Worm (Caenorhabditis elegans) whole organism, L1 larva: ENCODE data around the gene vps-22.
"Not testable (repeated sequence)": the region's sequence is repeated elsewhere in the genome, so short reads cannot be mapped to it uniquely, and the experiment has no call there.

Experiments
- ama-1 ChIP-seq: fragments of 150-350 bp; optimal IDR thresholded peaks from 2 replicates; lab custom pipeline; 2014
- ces-1 ChIP-seq: fragments of 150-350 bp; optimal IDR thresholded peaks from 2 replicates; lab custom pipeline; 2014; ENCODE audit warnings: missing biosample characterization, missing genetic modification reagents, missing genetic modification characterization
- elt-3 ChIP-seq, 6 experiments: fragments of 150-350 bp in 1 of 6; sonication (generic microtip); optimal IDR thresholded peaks; 2 replicates each; lab custom pipeline; 2017 to 2018; ENCODE audit warnings: missing biosample characterization in 6 of 6, missing genetic modification characterization in 6 of 6, inconsistent platforms in 1 of 6
- lin-15B ChIP-seq: fragments of 150-350 bp; sonication (generic microtip); optimal IDR thresholded peaks from 3 replicates; lab custom pipeline; 2014; ENCODE audit warnings: missing biosample characterization, missing genetic modification characterization
- pqm-1 ChIP-seq: sonication (generic microtip); optimal IDR thresholded peaks from 3 replicates; lab custom pipeline; 2017; ENCODE audit warnings: missing biosample characterization, missing genetic modification characterization
- skn-1 ChIP-seq: fragments of 150-350 bp; optimal IDR thresholded peaks from 2 replicates; lab custom pipeline; 2014; ENCODE audit warnings: missing biosample characterization, missing genetic modification characterization
- unc-62 ChIP-seq: fragments of 150-350 bp; optimal IDR thresholded peaks from 2 replicates; lab custom pipeline; 2014; ENCODE audit warnings: missing biosample characterization, missing genetic modification reagents, missing genetic modification characterization
- zag-1 ChIP-seq: fragments of 150-350 bp; optimal IDR thresholded peaks from 2 replicates; lab custom pipeline; 2014; ENCODE audit warnings: missing biosample characterization, missing genetic modification characterization
- ztf-11 ChIP-seq, 2 experiments: sonication (generic microtip); optimal IDR thresholded peaks; 2 replicates each; lab custom pipeline; 2016 to 2017; ENCODE audit warnings: missing genetic modification characterization in 2 of 2, missing biosample characterization in 1 of 2, missing compliant biosample characterization in 1 of 2

ce11 chrIII:4980367-4980766 is 18.1 kb upstream of the vps-22 start, which contains the start of gene C27F2.6:
- not testable (repeated sequence) for TF ChIP-seq zag-1 (tag; lab: Kevin White, UChicago); lin-15B (tag; lab: Kevin White, UChicago); pqm-1 (tag; lab: Kevin White, UChicago); ama-1; skn-1 (tag; lab: Kevin White, UChicago); ztf-11 (tag; optimal IDR thresholded peaks at IDR 0.05; lab: Kevin White, UChicago); ces-1 (GFP tag; lab: Kevin White, UChicago); elt-3 (tag; optimal IDR thresholded peaks at IDR 0.05; lab: Kevin White, UChicago); unc-62
